Fruit fly (Drosophila melanogaster) whole organism, prepupa: ENCODE measurements around the gene CG31445.

Experiments used
- Blimp-1 ChIP-seq: fragments of 200-800 bp; sonication (Bioruptor generic); optimal IDR thresholded peaks from 3 replicates; lab custom pipeline; 2017; ENCODE audit warnings: missing biosample characterization, missing genetic modification characterization, mild to moderate bottlenecking, moderate library complexity, missing genetic modification reagents
- CG10669 ChIP-seq: fragments of 200-800 bp; sonication (Bioruptor generic); optimal IDR thresholded peaks from 3 replicates; lab custom pipeline; 2018; ENCODE audit warnings: missing biosample characterization, mild to moderate bottlenecking, missing genetic modification characterization, moderate library complexity
- CG11294 ChIP-seq: fragments of 200-800 bp; sonication (Bioruptor generic); IDR thresholded peaks from 2 replicates; pipeline ENCODE4 v1.3.6; 2022; ENCODE audit warnings: missing biosample characterization, missing genetic modification characterization
- CG11902 ChIP-seq: fragments of 200-800 bp; sonication (Bioruptor generic); optimal IDR thresholded peaks from 3 replicates; lab custom pipeline; 2016; ENCODE audit warnings: missing biosample characterization, missing genetic modification characterization
- CG16779 ChIP-seq: fragments of 200-800 bp; sonication (Bioruptor generic); optimal IDR thresholded peaks from 3 replicates; lab custom pipeline; 2017; ENCODE audit warnings: missing biosample characterization, mild to moderate bottlenecking, missing genetic modification characterization
- CG34406 ChIP-seq: fragments of 200-800 bp; sonication (Bioruptor generic); optimal IDR thresholded peaks from 3 replicates; lab custom pipeline; 2016; ENCODE audit warnings: missing biosample characterization, missing genetic modification characterization
- Hr38 ChIP-seq: sonication (Bioruptor generic); optimal IDR thresholded peaks from 2 replicates; lab custom pipeline; 2016; ENCODE audit warnings: missing biosample characterization, missing genetic modification characterization
- Hr39 ChIP-seq: fragments of 200-800 bp; sonication (Bioruptor generic); optimal IDR thresholded peaks from 2 replicates; lab custom pipeline; 2016; ENCODE audit warnings: missing biosample characterization, missing genetic modification characterization
- Lpt ChIP-seq: fragments of 200-800 bp; sonication (Bioruptor generic); optimal IDR thresholded peaks from 3 replicates; lab custom pipeline; 2016; ENCODE audit warnings: missing biosample characterization, missing genetic modification characterization
- Sox15 ChIP-seq: fragments of 200-800 bp; sonication (Bioruptor generic); optimal IDR thresholded peaks from 3 replicates; lab custom pipeline; 2016; ENCODE audit warnings: missing biosample characterization, missing genetic modification characterization
- fkh ChIP-seq: fragments of 200-800 bp; sonication (Bioruptor generic); optimal IDR thresholded peaks from 3 replicates; lab custom pipeline; 2017; ENCODE audit warnings: missing biosample characterization, mild to moderate bottlenecking, missing genetic modification characterization, moderate library complexity

DNA sequence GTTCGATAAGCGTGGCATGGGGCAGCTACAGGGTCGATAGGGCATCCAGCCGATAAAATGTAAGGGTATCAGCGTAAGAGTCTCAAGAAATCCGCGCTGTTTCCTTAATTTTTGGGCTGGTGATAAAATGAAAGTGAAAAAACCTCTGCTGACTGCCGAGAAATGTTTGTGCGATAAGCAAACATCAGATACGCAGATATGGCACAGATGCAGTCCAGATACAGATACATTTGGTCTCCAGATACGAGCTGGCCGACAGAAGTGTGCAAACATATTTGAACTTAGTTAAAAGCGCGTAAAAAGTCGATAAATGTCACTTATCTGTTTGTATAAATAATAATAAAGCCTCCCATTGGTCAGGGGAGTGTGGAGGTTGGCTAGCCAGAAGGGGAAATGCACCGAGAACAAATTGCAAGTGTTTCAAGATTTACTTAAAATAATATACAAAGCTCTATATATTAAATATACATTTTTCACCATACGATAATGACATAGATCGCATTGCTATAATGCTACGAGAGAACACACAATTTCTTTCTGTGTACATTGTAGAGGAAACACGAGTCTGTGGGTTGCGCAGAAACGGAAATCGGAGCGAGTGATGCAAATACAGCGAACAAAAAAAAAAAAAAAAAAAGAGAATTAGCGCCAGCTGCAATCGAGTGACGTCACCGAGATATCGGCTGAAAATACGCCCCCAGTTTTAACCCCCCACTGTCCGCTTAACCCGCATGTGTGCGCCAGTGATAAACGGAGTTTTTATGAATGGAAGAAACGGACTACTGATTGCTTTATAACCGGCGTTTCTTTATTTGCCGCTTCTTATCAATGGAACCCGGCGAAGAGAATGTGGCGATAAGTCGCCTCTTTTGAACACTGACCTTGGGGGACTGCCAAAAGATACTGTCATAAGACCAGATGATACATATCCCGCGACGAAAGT, 46.2 kb upstream of the CG31445 start:
- no peak for TF ChIP-seq Hr39 (GFP tag; lab: Kevin White, UChicago)
- TF ChIP-seq Blimp-1 (GFP tag; lab: Kevin White, UChicago): no peak
- TF ChIP-seq CG10669 (GFP tag; lab: Kevin White, UChicago): peak; percentile 66
- no peak for TF ChIP-seq fkh (GFP tag; lab: Kevin White, UChicago)
- TF ChIP-seq CG34406 (GFP tag; lab: Kevin White, UChicago): peak; percentile 15
- TF ChIP-seq Hr38 (GFP tag; lab: Kevin White, UChicago): no peak
- no peak for TF ChIP-seq CG16779 (tag; lab: Kevin White, UChicago)
- TF ChIP-seq Sox15 (GFP tag; lab: Kevin White, UChicago): no peak
- no peak for TF ChIP-seq CG11902
- TF ChIP-seq CG11294 (GFP tag; lab: Robert Waterston, UW): peak; percentile 26; the same call in 1 of the 2 replicates
- peak; percentile 20 for TF ChIP-seq Lpt (GFP tag; lab: Kevin White, UChicago)
